Worm (Caenorhabditis elegans) whole organism, L3 larva: ENCODE results near the gene npr-20.

ENCODE experiments used
- R02D3.7 ChIP-seq: fragments of 150-350 bp; optimal IDR thresholded peaks from 2 replicates; lab custom pipeline; 2014; ENCODE audit warnings: missing biosample characterization, missing genetic modification characterization
- ZK546.5 ChIP-seq: sonication (generic microtip); optimal IDR thresholded peaks from 2 replicates; lab custom pipeline; 2017; ENCODE audit warnings: missing biosample characterization, missing genetic modification characterization
- ceh-16 ChIP-seq: sonication (generic microtip); optimal IDR thresholded peaks from 2 replicates; lab custom pipeline; 2017; ENCODE audit warnings: missing biosample characterization, missing genetic modification characterization
- ceh-28 ChIP-seq: fragments of 150-350 bp; optimal IDR thresholded peaks from 2 replicates; lab custom pipeline; 2014; ENCODE audit warnings: missing biosample characterization, missing genetic modification reagents, missing genetic modification characterization
- ceh-82 ChIP-seq: fragments of 150-350 bp; optimal IDR thresholded peaks from 2 replicates; lab custom pipeline; 2014; ENCODE audit warnings: missing biosample characterization, missing genetic modification characterization
- ceh-9 ChIP-seq: sonication (generic microtip); optimal IDR thresholded peaks from 2 replicates; lab custom pipeline; 2018; ENCODE audit warnings: missing biosample characterization, missing genetic modification characterization
- egl-5 ChIP-seq: fragments of 150-350 bp; optimal IDR thresholded peaks from 2 replicates; lab custom pipeline; 2017; ENCODE audit warnings: missing biosample characterization, missing genetic modification reagents, missing genetic modification characterization, inconsistent platforms
- eor-1 ChIP-seq, 2 experiments: fragments of 150-350 bp; optimal IDR thresholded peaks; 2 replicates each; lab custom pipeline; 2014 to 2018; ENCODE audit warnings: missing biosample characterization in 2 of 2, missing genetic modification characterization in 2 of 2
- fkh-10 ChIP-seq: sonication (generic microtip); optimal IDR thresholded peaks from 2 replicates; lab custom pipeline; 2017; ENCODE audit warnings: missing biosample characterization, missing genetic modification reagents, missing genetic modification characterization
- fkh-2 ChIP-seq: fragments of 150-350 bp; optimal IDR thresholded peaks from 2 replicates; lab custom pipeline; 2014; ENCODE audit warnings: missing biosample characterization, missing genetic modification reagents, missing genetic modification characterization
- fos-1 ChIP-seq: fragments of 150-350 bp; optimal IDR thresholded peaks from 2 replicates; lab custom pipeline; 2014; ENCODE audit warnings: missing biosample characterization, missing genetic modification characterization
- jun-1 ChIP-seq: fragments of 150-350 bp; optimal IDR thresholded peaks from 2 replicates; lab custom pipeline; 2014; ENCODE audit warnings: missing biosample characterization, missing genetic modification reagents, missing genetic modification characterization
- lin-15B ChIP-seq: fragments of 150-350 bp; optimal IDR thresholded peaks from 2 replicates; lab custom pipeline; 2014; ENCODE audit warnings: missing biosample characterization, missing genetic modification characterization
- lin-39 ChIP-seq: fragments of 150-350 bp; optimal IDR thresholded peaks from 2 replicates; lab custom pipeline; 2018; ENCODE audit warnings: missing biosample characterization, missing genetic modification reagents, missing genetic modification characterization
- lsy-12 ChIP-seq: sonication (generic microtip); optimal IDR thresholded peaks from 2 replicates; lab custom pipeline; 2016; ENCODE audit warnings: mild to moderate bottlenecking, missing genetic modification characterization, missing compliant biosample characterization
- mdl-1 ChIP-seq: fragments of 150-350 bp; optimal IDR thresholded peaks from 2 replicates; lab custom pipeline; 2014; ENCODE audit warnings: missing biosample characterization, missing genetic modification characterization
- mml-1 ChIP-seq: fragments of 150-350 bp; sonication (generic microtip); optimal IDR thresholded peaks from 3 replicates; lab custom pipeline; 2014; ENCODE audit warnings: missing biosample characterization, missing genetic modification characterization
- nfya-1 ChIP-seq: sonication (generic microtip); optimal IDR thresholded peaks from 2 replicates; lab custom pipeline; 2017; ENCODE audit warnings: missing genetic modification characterization, mild to moderate bottlenecking, missing compliant biosample characterization, antibody characterized with exemption, moderate library complexity; ENCODE audit not compliant: insufficient read depth
- nhr-23 ChIP-seq: fragments of 150-350 bp; optimal IDR thresholded peaks from 2 replicates; lab custom pipeline; 2014; ENCODE audit warnings: missing biosample characterization, missing genetic modification reagents, missing genetic modification characterization
- nhr-237 ChIP-seq: fragments of 150-350 bp; optimal IDR thresholded peaks from 2 replicates; lab custom pipeline; 2014; ENCODE audit warnings: missing biosample characterization, missing genetic modification characterization
- nhr-67 ChIP-seq: fragments of 150-350 bp; optimal IDR thresholded peaks from 2 replicates; lab custom pipeline; 2014; ENCODE audit warnings: missing biosample characterization, missing genetic modification characterization
- nhr-77 ChIP-seq: fragments of 150-350 bp; optimal IDR thresholded peaks from 2 replicates; lab custom pipeline; 2014; ENCODE audit warnings: missing biosample characterization, missing genetic modification characterization
- pha-4 ChIP-seq: fragments of 150-350 bp; optimal IDR thresholded peaks from 2 replicates; lab custom pipeline; 2014; ENCODE audit warnings: missing biosample characterization, missing genetic modification reagents, missing genetic modification characterization
- pqm-1 ChIP-seq: fragments of 150-350 bp; optimal IDR thresholded peaks from 2 replicates; lab custom pipeline; 2017; ENCODE audit warnings: missing biosample characterization, missing genetic modification characterization, inconsistent platforms
- sea-2 ChIP-seq: fragments of 150-350 bp; sonication (generic microtip); optimal IDR thresholded peaks from 4 replicates; lab custom pipeline; 2014; ENCODE audit warnings: missing biosample characterization, missing genetic modification reagents, missing genetic modification characterization
- tbx-2 ChIP-seq: sonication (generic microtip); optimal IDR thresholded peaks from 2 replicates; lab custom pipeline; 2016; ENCODE audit warnings: mild to moderate bottlenecking, missing genetic modification characterization, missing compliant biosample characterization
- unc-39 ChIP-seq: sonication (generic microtip); optimal IDR thresholded peaks from 4 replicates; lab custom pipeline; 2017; ENCODE audit warnings: missing biosample characterization, missing genetic modification characterization
- ztf-11 ChIP-seq: fragments of 150-350 bp; optimal IDR thresholded peaks from 2 replicates; lab custom pipeline; 2014; ENCODE audit warnings: missing biosample characterization, missing genetic modification characterization
- ztf-4 ChIP-seq: fragments of 150-350 bp; optimal IDR thresholded peaks from 2 replicates; lab custom pipeline; 2014; ENCODE audit warnings: missing biosample characterization, missing genetic modification characterization

npr-20 gene

DNA sequence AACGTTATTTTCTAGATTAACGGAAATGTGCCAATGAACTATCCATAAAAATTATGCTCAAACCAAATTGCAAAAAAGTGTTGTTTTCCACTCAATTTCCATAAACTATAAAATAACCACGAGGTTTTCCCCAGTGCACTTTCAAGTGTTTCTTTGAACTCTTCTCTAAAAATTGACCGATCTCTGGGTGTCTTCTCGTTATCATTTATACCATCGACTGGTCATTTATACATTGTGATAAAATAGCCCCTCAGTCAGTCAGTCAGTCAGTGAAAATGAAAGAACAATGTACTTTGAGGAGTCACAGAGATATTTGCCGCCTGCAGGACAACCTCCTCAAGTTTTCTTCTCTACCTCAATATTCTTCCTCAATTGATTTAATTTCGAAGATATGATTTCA, 19.0 kb downstream of the npr-20 start:
- TF ChIP-seq R02D3.7 (no peak), pqm-1 (peak; percentile 39), ceh-16 (tag; lab: Kevin White, UChicago) (no peak), fkh-2 (tag; lab: Kevin White, UChicago) (no peak), nhr-67 (tag; lab: Kevin White, UChicago) (no peak)

DNA sequence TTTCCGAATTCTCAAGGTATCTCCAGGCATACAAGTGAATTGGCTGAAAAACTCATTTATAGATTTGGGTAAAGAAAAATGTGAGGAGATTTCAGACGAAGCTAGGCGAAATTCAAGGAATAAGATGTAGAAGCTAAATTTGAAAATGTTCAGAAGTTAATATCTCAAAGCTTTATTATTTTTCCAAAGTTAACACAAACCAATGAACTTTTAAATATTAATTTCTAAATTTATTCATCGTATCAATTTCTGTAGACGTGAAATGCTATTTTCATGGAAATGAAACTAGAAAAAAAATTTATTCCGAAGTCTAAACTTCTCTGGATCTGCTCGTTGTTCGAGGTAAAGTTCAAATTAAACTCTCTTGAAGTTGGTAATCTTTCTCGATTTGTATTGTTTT, 19.7 kb downstream of the npr-20 start, which contains the start of gene agxt-1:
Gene agxt-1, plus strand, starts transcription at position 301 of the 400 bp plus-strand sequence.
- no peak for TF ChIP-seq mml-1 (tag; lab: Kevin White, UChicago)
- no peak for TF ChIP-seq ceh-9
- no peak for TF ChIP-seq ceh-28 (tag; lab: Kevin White, UChicago)
- no peak for TF ChIP-seq tbx-2 (tag; lab: Kevin White, UChicago)
- no peak for TF ChIP-seq fkh-10 (GFP tag; lab: Kevin White, UChicago)
- TF ChIP-seq sea-2 (GFP tag; lab: Kevin White, UChicago): no peak
- no peak for TF ChIP-seq ceh-82 (tag; lab: Kevin White, UChicago)
- TF ChIP-seq ztf-4: no peak
- no peak for TF ChIP-seq fos-1 (tag; lab: Kevin White, UChicago)
- TF ChIP-seq R02D3.7: no peak
- TF ChIP-seq unc-39: no peak
- no peak for TF ChIP-seq pha-4
- no peak for TF ChIP-seq ztf-11 (tag; lab: Kevin White, UChicago)
- TF ChIP-seq nhr-237 (tag; lab: Kevin White, UChicago): no peak
- TF ChIP-seq ZK546.5 (tag; lab: Kevin White, UChicago): no peak
- TF ChIP-seq nfya-1 (tag; lab: Kevin White, UChicago): no peak

- TF ChIP-seq egl-5 (tag; lab: Kevin White, UChicago) (peak; percentile 3), eor-1 (tag; optimal IDR thresholded peaks at IDR 0.05; lab: Kevin White, UChicago) (no peak)
Observed at ce11 chrII:8844465-8845126, 20.4 kb downstream of the npr-20 start, which contains the start of gene F46C5.6. Gene F46C5.6 (minus strand): TSS chrII:8844515.

ce11 chrII:8839025-8839424, 26.0 kb downstream of the npr-20 start, which contains the start of gene F46C5.7:
Gene F46C5.7 (plus strand): TSS chrII:8839325.
- TF ChIP-seq egl-5 (tag; lab: Kevin White, UChicago): no peak

DNA sequence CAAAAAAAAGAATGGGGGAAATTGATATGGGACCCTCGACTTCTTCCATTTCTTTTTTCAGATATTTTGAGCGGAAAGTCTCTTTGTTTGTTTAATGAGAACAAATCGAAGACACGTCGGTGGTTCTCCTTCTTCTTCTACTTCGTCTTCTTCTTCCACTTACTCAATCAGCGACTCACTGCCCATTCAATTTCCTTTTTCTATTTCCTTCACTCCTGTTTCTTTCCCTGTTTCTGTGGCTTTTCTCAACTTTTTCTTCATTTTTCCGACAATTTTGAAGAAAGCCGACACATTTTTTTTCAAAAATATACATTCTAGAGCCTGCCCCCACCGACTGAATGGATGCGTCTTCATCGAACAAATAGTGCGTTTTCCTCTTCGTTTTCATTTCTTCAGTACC, 29.1 kb downstream of the npr-20 start, which contains the start of gene F46C5.4:
Gene F46C5.4, plus strand, starts transcription at position 222 of the 400 bp plus-strand sequence.
- no peak for TF ChIP-seq ceh-82 (tag; lab: Kevin White, UChicago)
- TF ChIP-seq fkh-10 (GFP tag; lab: Kevin White, UChicago): peak; percentile 69

DNA sequence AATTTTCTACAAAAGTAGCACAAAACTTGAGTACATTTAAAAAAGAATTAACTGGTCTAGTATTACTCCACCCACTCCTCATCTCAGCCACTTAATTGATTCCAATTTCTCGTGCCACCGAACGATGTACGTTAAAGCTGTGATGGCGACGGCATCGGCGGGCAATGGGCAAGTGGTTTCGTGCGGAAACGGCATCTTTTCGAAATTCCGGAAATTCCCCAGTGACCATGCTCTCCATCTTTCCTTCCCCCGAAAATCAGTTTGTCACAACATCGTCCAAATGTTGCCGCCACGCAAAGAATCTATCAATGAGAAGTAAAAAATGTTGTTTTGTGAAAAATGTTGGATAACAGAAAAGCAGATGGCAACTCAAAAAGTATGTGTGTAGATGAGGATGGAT, 32.0 kb downstream of the npr-20 start:
- TF ChIP-seq lin-39 (tag; lab: Kevin White, UChicago) (peak; percentile 16), nfya-1 (tag; lab: Kevin White, UChicago) (no peak)
- TF ChIP-seq, all 47 proteins: peak for 1

DNA sequence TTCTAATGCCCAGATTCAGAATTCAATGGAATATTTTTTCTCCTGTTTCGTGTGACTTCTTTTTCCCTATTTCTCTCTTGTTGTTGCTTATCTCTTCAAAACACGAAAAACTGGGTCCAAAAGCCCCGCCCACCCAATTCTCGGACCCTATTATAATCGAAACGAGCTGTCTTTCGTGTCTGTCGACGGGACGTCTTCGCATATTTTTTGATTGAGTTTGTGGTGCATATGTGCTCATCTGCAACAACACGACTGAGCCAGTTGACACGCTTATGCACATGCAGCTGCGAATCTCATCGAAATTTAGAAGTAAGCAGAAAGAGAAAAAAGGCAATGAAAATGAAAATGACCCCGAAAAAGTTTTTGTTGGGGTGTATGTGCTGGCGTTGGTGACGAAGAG, 34.1 kb downstream of the npr-20 start:
- no peak for TF ChIP-seq nhr-23 (tag; lab: Kevin White, UChicago)
- no peak for TF ChIP-seq eor-1 (tag; optimal IDR thresholded peaks at IDR 0.05; lab: Kevin White, UChicago)
- no peak for TF ChIP-seq nhr-77 (tag; lab: Kevin White, UChicago)
- TF ChIP-seq mdl-1 (tag; lab: Kevin White, UChicago): no peak
- TF ChIP-seq ztf-4: no peak
- no peak for TF ChIP-seq lin-15B
- TF ChIP-seq lin-39 (tag; lab: Kevin White, UChicago): no peak
- TF ChIP-seq lsy-12: no peak
- no peak for TF ChIP-seq fos-1 (tag; lab: Kevin White, UChicago)
- no peak for TF ChIP-seq nfya-1 (tag; lab: Kevin White, UChicago)
- no peak for TF ChIP-seq ceh-82 (tag; lab: Kevin White, UChicago)
- TF ChIP-seq jun-1: no peak
- TF ChIP-seq, all 47 proteins: peak for 0
